Worm (Caenorhabditis elegans) whole organism, late embryonic: ENCODE data around the gene cebp-1.

ENCODE experiments used
- C08G9.2 ChIP-seq: sonication (generic microtip); optimal IDR thresholded peaks from 2 replicates; lab custom pipeline; 2016; ENCODE audit warnings: mild to moderate bottlenecking, missing genetic modification characterization, moderate library complexity, missing compliant biosample characterization
- C38D4.7 ChIP-seq: fragments of 200-800 bp; sonication (Bioruptor generic); optimal IDR thresholded peaks from 2 replicates; lab custom pipeline; 2018; ENCODE audit warnings: mild to moderate bottlenecking, missing genetic modification characterization, moderate library complexity, missing compliant biosample characterization
- F13H6.1 ChIP-seq: sonication (generic microtip); optimal IDR thresholded peaks from 2 replicates; lab custom pipeline; 2016; ENCODE audit warnings: missing genetic modification characterization, missing compliant biosample characterization
- T23F11.4 ChIP-seq: fragments of 200-800 bp; sonication (Bioruptor generic); optimal IDR thresholded peaks from 2 replicates; lab custom pipeline; 2018; ENCODE audit warnings: mild to moderate bottlenecking, missing genetic modification characterization, missing compliant biosample characterization
- ahr-1 ChIP-seq: sonication (generic microtip); optimal IDR thresholded peaks from 2 replicates; lab custom pipeline; 2016; ENCODE audit warnings: missing genetic modification characterization, missing compliant biosample characterization
- ceh-19 ChIP-seq: fragments of 200-800 bp; sonication (Bioruptor generic); optimal IDR thresholded peaks from 2 replicates; lab custom pipeline; 2018; ENCODE audit warnings: mild to moderate bottlenecking, missing genetic modification characterization, missing compliant biosample characterization
- ceh-2 ChIP-seq: sonication (generic microtip); optimal IDR thresholded peaks from 2 replicates; lab custom pipeline; 2016; ENCODE audit warnings: missing genotype, missing genetic modification characterization, missing compliant biosample characterization
- ceh-22 ChIP-seq: sonication (generic microtip); optimal IDR thresholded peaks from 2 replicates; lab custom pipeline; 2017; ENCODE audit warnings: missing biosample characterization, missing genetic modification characterization
- ceh-30 ChIP-seq: fragments of 150-350 bp; optimal IDR thresholded peaks from 2 replicates; lab custom pipeline; 2014; ENCODE audit warnings: missing biosample characterization, missing genetic modification characterization
- ceh-34 ChIP-seq: sonication (generic microtip); optimal IDR thresholded peaks from 2 replicates; lab custom pipeline; 2016; ENCODE audit warnings: mild to moderate bottlenecking, missing genetic modification characterization, missing compliant biosample characterization
- ceh-48 ChIP-seq: sonication (generic microtip); optimal IDR thresholded peaks from 2 replicates; lab custom pipeline; 2016; ENCODE audit warnings: missing genetic modification characterization, inconsistent platforms, missing compliant biosample characterization
- ceh-6 ChIP-seq: fragments of 200-800 bp; sonication (Bioruptor generic); optimal IDR thresholded peaks from 2 replicates; lab custom pipeline; 2018; ENCODE audit warnings: mild to moderate bottlenecking, missing genetic modification characterization, missing compliant biosample characterization
- elt-2 ChIP-seq: sonication (generic microtip); optimal IDR thresholded peaks from 2 replicates; lab custom pipeline; 2016; ENCODE audit warnings: missing genetic modification reagents, missing genetic modification characterization, missing compliant biosample characterization
- elt-4 ChIP-seq: sonication (generic microtip); optimal IDR thresholded peaks from 2 replicates; lab custom pipeline; 2016; ENCODE audit warnings: missing genetic modification characterization, missing compliant biosample characterization
- ets-4 ChIP-seq: sonication (generic microtip); optimal IDR thresholded peaks from 2 replicates; lab custom pipeline; 2016; ENCODE audit warnings: missing genetic modification characterization, missing compliant biosample characterization
- fax-1 ChIP-seq: sonication (generic microtip); optimal IDR thresholded peaks from 2 replicates; lab custom pipeline; 2016; ENCODE audit warnings: missing genotype, missing genetic modification characterization, missing compliant biosample characterization
- fkh-6 ChIP-seq: sonication (generic microtip); optimal IDR thresholded peaks from 2 replicates; lab custom pipeline; 2016; ENCODE audit warnings: missing genetic modification characterization, missing compliant biosample characterization
- hlh-13 ChIP-seq: fragments of 200-800 bp; sonication (Bioruptor generic); optimal IDR thresholded peaks from 2 replicates; lab custom pipeline; 2018; ENCODE audit warnings: mild to moderate bottlenecking, missing genetic modification characterization, missing compliant biosample characterization
- hlh-30 ChIP-seq: sonication (generic microtip); optimal IDR thresholded peaks from 2 replicates; lab custom pipeline; 2017; ENCODE audit warnings: antibody characterized with exemption, missing genetic modification characterization, missing compliant biosample characterization; ENCODE audit not compliant: insufficient read depth
- madf-2 ChIP-seq: sonication (generic microtip); optimal IDR thresholded peaks from 2 replicates; lab custom pipeline; 2017; ENCODE audit warnings: missing genetic modification characterization, missing compliant biosample characterization
- mec-3 ChIP-seq: sonication (generic microtip); optimal IDR thresholded peaks from 2 replicates; lab custom pipeline; 2016; ENCODE audit warnings: borderline replicate concordance, missing genetic modification characterization, missing compliant biosample characterization
- pag-3 ChIP-seq: sonication (generic microtip); optimal IDR thresholded peaks from 2 replicates; lab custom pipeline; 2016; ENCODE audit warnings: missing compliant biosample characterization, missing genetic modification characterization, borderline replicate concordance
- pha-2 ChIP-seq: sonication (generic microtip); optimal IDR thresholded peaks from 2 replicates; lab custom pipeline; 2017; ENCODE audit warnings: mild to moderate bottlenecking, missing genetic modification characterization, missing compliant biosample characterization
- pqm-1 ChIP-seq: sonication (generic microtip); optimal IDR thresholded peaks from 2 replicates; lab custom pipeline; 2016; ENCODE audit warnings: missing genetic modification characterization, missing compliant biosample characterization
- pros-1 ChIP-seq: fragments of 150-350 bp; optimal IDR thresholded peaks from 2 replicates; lab custom pipeline; 2014; ENCODE audit warnings: missing biosample characterization, missing genetic modification reagents, missing genetic modification characterization
- ref-2 ChIP-seq: sonication (generic microtip); optimal IDR thresholded peaks from 2 replicates; lab custom pipeline; 2016; ENCODE audit warnings: missing genetic modification characterization, missing compliant biosample characterization
- rnt-1 ChIP-seq: sonication (generic microtip); optimal IDR thresholded peaks from 2 replicates; lab custom pipeline; 2016; ENCODE audit warnings: missing genetic modification characterization, missing compliant biosample characterization
- sdc-2 ChIP-seq: sonication (generic microtip); optimal IDR thresholded peaks from 2 replicates; lab custom pipeline; 2016; ENCODE audit warnings: missing genotype, missing genetic modification characterization, missing compliant biosample characterization
- sox-2 ChIP-seq: fragments of 200-800 bp; sonication (Bioruptor generic); IDR thresholded peaks from 2 replicates; pipeline ENCODE4 v1.3.6; 2022; ENCODE audit warnings: missing genetic modification reagents, missing genetic modification characterization, missing compliant biosample characterization
- sox-4 ChIP-seq: sonication (generic microtip); optimal IDR thresholded peaks from 2 replicates; lab custom pipeline; 2017; ENCODE audit warnings: mild to moderate bottlenecking, missing genetic modification characterization, inconsistent platforms, missing compliant biosample characterization
- syd-9 ChIP-seq: sonication (generic microtip); optimal IDR thresholded peaks from 2 replicates; lab custom pipeline; 2016; ENCODE audit warnings: mild to moderate bottlenecking, missing genetic modification characterization, moderate library complexity, missing compliant biosample characterization
- tbx-2 ChIP-seq: sonication (generic microtip); optimal IDR thresholded peaks from 2 replicates; lab custom pipeline; 2016; ENCODE audit warnings: missing genetic modification characterization, missing compliant biosample characterization
- ttx-3 ChIP-seq: sonication (generic microtip); optimal IDR thresholded peaks from 2 replicates; lab custom pipeline; 2016; ENCODE audit warnings: missing genetic modification reagents, missing genetic modification characterization, missing compliant biosample characterization
- unc-3 ChIP-seq, 2 experiments: fragments of 200-800 bp in 1 of 2; sonication (Bioruptor generic) in 1 of 2; sonication (generic microtip) in 1 of 2; conservative IDR thresholded peaks in 1 of 2; optimal IDR thresholded peaks in 1 of 2; 2 replicates each; pipeline versions ENCODE4 v1.3.6 to Lab custom; 2016 to 2022; ENCODE audit warnings: missing compliant biosample characterization in 2 of 2, missing genetic modification characterization in 2 of 2, missing genetic modification reagents in 1 of 2
- zip-5 ChIP-seq: sonication (generic microtip); optimal IDR thresholded peaks from 2 replicates; lab custom pipeline; 2016; ENCODE audit warnings: missing genetic modification characterization, missing compliant biosample characterization

Gene cebp-1

DNA sequence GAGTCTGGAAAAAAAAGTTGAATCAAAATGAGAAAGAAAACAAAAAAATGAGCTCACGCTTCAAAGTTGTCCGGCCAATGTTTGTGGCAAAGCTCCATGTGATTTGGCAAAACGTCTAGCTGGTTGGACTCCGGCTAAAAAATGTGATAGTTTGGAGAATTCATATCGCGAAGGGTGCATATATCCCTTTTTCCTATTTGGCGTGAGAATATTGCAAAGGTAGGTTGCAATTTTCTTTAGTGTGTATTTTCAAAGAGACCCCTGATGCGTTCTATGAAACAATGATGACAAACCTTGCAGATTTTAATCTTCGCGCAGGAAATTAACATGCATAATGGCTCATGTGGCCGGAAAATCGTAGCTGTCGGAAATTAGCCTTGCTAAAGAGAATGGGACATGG lies 38.5 kb upstream of the cebp-1 start:
- TF ChIP-seq sdc-2 (peak; percentile 95), zip-5 (tag; lab: Kevin White, UChicago) (no peak)

- TF ChIP-seq elt-2 (tag; lab: Kevin White, UChicago) (no peak), sox-4 (tag; lab: Kevin White, UChicago) (no peak), F13H6.1 (no peak), rnt-1 (tag; lab: Kevin White, UChicago) (no peak), ceh-6 (GFP tag; lab: Kevin White, UChicago) (no peak), elt-4 (no peak), pros-1 (tag; lab: Kevin White, UChicago) (no peak), tbx-2 (no peak), ceh-19 (GFP tag; lab: Kevin White, UChicago) (no peak), ceh-34 (tag; lab: Kevin White, UChicago) (no peak), ceh-22 (tag; lab: Kevin White, UChicago) (no peak), hlh-30 (tag; lab: Kevin White, UChicago) (no peak), fkh-6 (tag; lab: Kevin White, UChicago) (no peak), unc-3 (GFP tag; conservative IDR thresholded peaks at IDR 0.05; lab: Robert Waterston, UW) (no peak), unc-3 (tag; optimal IDR thresholded peaks at IDR 0.05; lab: Kevin White, UChicago) (no peak), hlh-13 (GFP tag; lab: Kevin White, UChicago) (no peak), pag-3 (tag; lab: Kevin White, UChicago) (no peak), syd-9 (tag; lab: Kevin White, UChicago) (no peak), ets-4 (tag; lab: Kevin White, UChicago) (no peak)
Observed at ce11 chrX:1491036-1491435, 37.4 kb upstream of the cebp-1 start.

ce11 chrX:1489574-1489973 lies 35.9 kb upstream of the cebp-1 start:
- TF ChIP-seq ref-2 (tag; lab: Kevin White, UChicago) = no peak
- TF ChIP-seq pag-3 (tag; lab: Kevin White, UChicago) = no peak
- no peak for TF ChIP-seq ceh-19 (GFP tag; lab: Kevin White, UChicago)

- TF ChIP-seq pha-2 (tag; lab: Kevin White, UChicago) (no peak), madf-2 (tag; lab: Kevin White, UChicago) (no peak), unc-3 (GFP tag; conservative IDR thresholded peaks at IDR 0.05; lab: Robert Waterston, UW) (no peak), unc-3 (tag; optimal IDR thresholded peaks at IDR 0.05; lab: Kevin White, UChicago) (no peak)
Observed at ce11 chrX:1488775-1489174, 35.1 kb upstream of the cebp-1 start.

- TF ChIP-seq mec-3 (tag; lab: Kevin White, UChicago) (no peak), T23F11.4 (GFP tag; lab: Kevin White, UChicago) (no peak), ceh-30 (tag; lab: Kevin White, UChicago) (no peak), ttx-3 (tag; lab: Kevin White, UChicago) (no peak), ceh-19 (GFP tag; lab: Kevin White, UChicago) (no peak), fax-1 (tag; lab: Kevin White, UChicago) (no peak), elt-2 (tag; lab: Kevin White, UChicago) (no peak), ceh-22 (tag; lab: Kevin White, UChicago) (no peak), C08G9.2 (tag; lab: Kevin White, UChicago) (no peak), hlh-30 (tag; lab: Kevin White, UChicago) (no peak), ahr-1 (tag; lab: Kevin White, UChicago) (no peak), sox-2 (GFP tag; lab: Robert Waterston, UW) (no peak), ceh-2 (tag; lab: Kevin White, UChicago) (no peak), pag-3 (tag; lab: Kevin White, UChicago) (no peak), pqm-1 (tag; lab: Kevin White, UChicago) (no peak), ceh-48 (tag; lab: Kevin White, UChicago) (no peak), C38D4.7 (GFP tag; lab: Kevin White, UChicago) (no peak)
- TF ChIP-seq, all 69 proteins: peak for 0
Observed at ce11 chrX:1487096-1487495, 33.4 kb upstream of the cebp-1 start.
